Worm (Caenorhabditis elegans) whole organism, L3 larva: ENCODE data around the gene sre-32.

Source experiments
- R02D3.7 ChIP-seq: fragments of 150-350 bp; optimal IDR thresholded peaks from 2 replicates; lab custom pipeline; 2014; ENCODE audit warnings: missing biosample characterization, missing genetic modification characterization
- ZK546.5 ChIP-seq: sonication (generic microtip); optimal IDR thresholded peaks from 2 replicates; lab custom pipeline; 2017; ENCODE audit warnings: missing biosample characterization, missing genetic modification characterization
- aly-2 ChIP-seq: fragments of 150-350 bp; optimal IDR thresholded peaks from 2 replicates; lab custom pipeline; 2014; ENCODE audit warnings: missing biosample characterization, missing genetic modification characterization
- ceh-16 ChIP-seq: sonication (generic microtip); optimal IDR thresholded peaks from 2 replicates; lab custom pipeline; 2017; ENCODE audit warnings: missing biosample characterization, missing genetic modification characterization
- ceh-28 ChIP-seq: fragments of 150-350 bp; optimal IDR thresholded peaks from 2 replicates; lab custom pipeline; 2014; ENCODE audit warnings: missing biosample characterization, missing genetic modification reagents, missing genetic modification characterization
- ceh-82 ChIP-seq: fragments of 150-350 bp; optimal IDR thresholded peaks from 2 replicates; lab custom pipeline; 2014; ENCODE audit warnings: missing biosample characterization, missing genetic modification characterization
- ceh-9 ChIP-seq: sonication (generic microtip); optimal IDR thresholded peaks from 2 replicates; lab custom pipeline; 2018; ENCODE audit warnings: missing biosample characterization, missing genetic modification characterization
- egl-27 ChIP-seq: sonication (generic microtip); optimal IDR thresholded peaks from 4 replicates; lab custom pipeline; 2017; ENCODE audit warnings: missing biosample characterization, missing genetic modification reagents, missing genetic modification characterization
- egl-5 ChIP-seq: fragments of 150-350 bp; optimal IDR thresholded peaks from 2 replicates; lab custom pipeline; 2017; ENCODE audit warnings: missing biosample characterization, missing genetic modification reagents, missing genetic modification characterization, inconsistent platforms
- elt-1 ChIP-seq: fragments of 150-350 bp; optimal IDR thresholded peaks from 2 replicates; lab custom pipeline; 2014; ENCODE audit warnings: missing biosample characterization, missing genetic modification characterization
- elt-2 ChIP-seq: sonication (generic microtip); optimal IDR thresholded peaks from 2 replicates; lab custom pipeline; 2016; ENCODE audit warnings: missing genetic modification reagents, mild to moderate bottlenecking, missing genetic modification characterization, missing compliant biosample characterization
- elt-3 ChIP-seq, 3 experiments: fragments of 150-350 bp in 1 of 3; sonication (generic microtip) in 2 of 3; optimal IDR thresholded peaks; 2 replicates in 2 of 3; 4 replicates in 1 of 3; lab custom pipeline; 2014 to 2017; ENCODE audit warnings: missing biosample characterization in 3 of 3, missing genetic modification characterization in 3 of 3
- eor-1 ChIP-seq, 2 experiments: fragments of 150-350 bp; optimal IDR thresholded peaks; 2 replicates each; lab custom pipeline; 2014 to 2018; ENCODE audit warnings: missing biosample characterization in 2 of 2, missing genetic modification characterization in 2 of 2
- fkh-10 ChIP-seq: sonication (generic microtip); optimal IDR thresholded peaks from 2 replicates; lab custom pipeline; 2017; ENCODE audit warnings: missing biosample characterization, missing genetic modification reagents, missing genetic modification characterization
- jun-1 ChIP-seq: fragments of 150-350 bp; optimal IDR thresholded peaks from 2 replicates; lab custom pipeline; 2014; ENCODE audit warnings: missing biosample characterization, missing genetic modification reagents, missing genetic modification characterization
- lin-15B ChIP-seq: fragments of 150-350 bp; optimal IDR thresholded peaks from 2 replicates; lab custom pipeline; 2014; ENCODE audit warnings: missing biosample characterization, missing genetic modification characterization
- lin-39 ChIP-seq: fragments of 150-350 bp; optimal IDR thresholded peaks from 2 replicates; lab custom pipeline; 2018; ENCODE audit warnings: missing biosample characterization, missing genetic modification reagents, missing genetic modification characterization
- mml-1 ChIP-seq: fragments of 150-350 bp; sonication (generic microtip); optimal IDR thresholded peaks from 3 replicates; lab custom pipeline; 2014; ENCODE audit warnings: missing biosample characterization, missing genetic modification characterization
- nfya-1 ChIP-seq: sonication (generic microtip); optimal IDR thresholded peaks from 2 replicates; lab custom pipeline; 2017; ENCODE audit warnings: missing genetic modification characterization, mild to moderate bottlenecking, missing compliant biosample characterization, antibody characterized with exemption, moderate library complexity; ENCODE audit not compliant: insufficient read depth
- nhr-11 ChIP-seq: fragments of 150-350 bp; optimal IDR thresholded peaks from 2 replicates; lab custom pipeline; 2014; ENCODE audit warnings: missing biosample characterization, missing genetic modification characterization
- nhr-12 ChIP-seq: fragments of 150-350 bp; optimal IDR thresholded peaks from 2 replicates; lab custom pipeline; 2014; ENCODE audit warnings: missing biosample characterization, missing genetic modification characterization
- nhr-23 ChIP-seq: fragments of 150-350 bp; optimal IDR thresholded peaks from 2 replicates; lab custom pipeline; 2014; ENCODE audit warnings: missing biosample characterization, missing genetic modification reagents, missing genetic modification characterization
- nhr-237 ChIP-seq: fragments of 150-350 bp; optimal IDR thresholded peaks from 2 replicates; lab custom pipeline; 2014; ENCODE audit warnings: missing biosample characterization, missing genetic modification characterization
- nhr-25 ChIP-seq: sonication (generic microtip); optimal IDR thresholded peaks from 2 replicates; lab custom pipeline; 2017; ENCODE audit warnings: missing biosample characterization, missing genetic modification characterization
- nhr-28 ChIP-seq: fragments of 150-350 bp; optimal IDR thresholded peaks from 2 replicates; lab custom pipeline; 2014; ENCODE audit warnings: missing biosample characterization, missing genetic modification characterization
- nhr-43 ChIP-seq: sonication (generic microtip); optimal IDR thresholded peaks from 2 replicates; lab custom pipeline; 2016; ENCODE audit warnings: mild to moderate bottlenecking, missing genetic modification characterization, missing compliant biosample characterization; ENCODE audit not compliant: poor library complexity, severe bottlenecking
- nhr-67 ChIP-seq: fragments of 150-350 bp; optimal IDR thresholded peaks from 2 replicates; lab custom pipeline; 2014; ENCODE audit warnings: missing biosample characterization, missing genetic modification characterization
- nhr-76 ChIP-seq: fragments of 150-350 bp; sonication (generic microtip); optimal IDR thresholded peaks from 5 replicates; lab custom pipeline; 2014; ENCODE audit warnings: missing biosample characterization, missing genetic modification characterization
- nhr-77 ChIP-seq: fragments of 150-350 bp; optimal IDR thresholded peaks from 2 replicates; lab custom pipeline; 2014; ENCODE audit warnings: missing biosample characterization, missing genetic modification characterization
- pha-4 ChIP-seq: fragments of 150-350 bp; optimal IDR thresholded peaks from 2 replicates; lab custom pipeline; 2014; ENCODE audit warnings: missing biosample characterization, missing genetic modification reagents, missing genetic modification characterization
- pqm-1 ChIP-seq: fragments of 150-350 bp; optimal IDR thresholded peaks from 2 replicates; lab custom pipeline; 2017; ENCODE audit warnings: missing biosample characterization, missing genetic modification characterization, inconsistent platforms
- sea-2 ChIP-seq: fragments of 150-350 bp; sonication (generic microtip); optimal IDR thresholded peaks from 4 replicates; lab custom pipeline; 2014; ENCODE audit warnings: missing biosample characterization, missing genetic modification reagents, missing genetic modification characterization
- skn-1 ChIP-seq: fragments of 150-350 bp; optimal IDR thresholded peaks from 2 replicates; lab custom pipeline; 2014; ENCODE audit warnings: missing biosample characterization, missing genetic modification characterization
- snpc-4 ChIP-seq: fragments of 150-350 bp; optimal IDR thresholded peaks from 2 replicates; lab custom pipeline; 2014; ENCODE audit warnings: missing biosample characterization, missing genetic modification characterization
- tbx-2 ChIP-seq: sonication (generic microtip); optimal IDR thresholded peaks from 2 replicates; lab custom pipeline; 2016; ENCODE audit warnings: mild to moderate bottlenecking, missing genetic modification characterization, missing compliant biosample characterization
- unc-39 ChIP-seq: sonication (generic microtip); optimal IDR thresholded peaks from 4 replicates; lab custom pipeline; 2017; ENCODE audit warnings: missing biosample characterization, missing genetic modification characterization
- zag-1 ChIP-seq: fragments of 150-350 bp; optimal IDR thresholded peaks from 2 replicates; lab custom pipeline; 2014; ENCODE audit warnings: missing biosample characterization, missing genetic modification characterization
- ztf-11 ChIP-seq: fragments of 150-350 bp; optimal IDR thresholded peaks from 2 replicates; lab custom pipeline; 2014; ENCODE audit warnings: missing biosample characterization, missing genetic modification characterization
- ztf-4 ChIP-seq: fragments of 150-350 bp; optimal IDR thresholded peaks from 2 replicates; lab custom pipeline; 2014; ENCODE audit warnings: missing biosample characterization, missing genetic modification characterization

Gene sre-32

DNA sequence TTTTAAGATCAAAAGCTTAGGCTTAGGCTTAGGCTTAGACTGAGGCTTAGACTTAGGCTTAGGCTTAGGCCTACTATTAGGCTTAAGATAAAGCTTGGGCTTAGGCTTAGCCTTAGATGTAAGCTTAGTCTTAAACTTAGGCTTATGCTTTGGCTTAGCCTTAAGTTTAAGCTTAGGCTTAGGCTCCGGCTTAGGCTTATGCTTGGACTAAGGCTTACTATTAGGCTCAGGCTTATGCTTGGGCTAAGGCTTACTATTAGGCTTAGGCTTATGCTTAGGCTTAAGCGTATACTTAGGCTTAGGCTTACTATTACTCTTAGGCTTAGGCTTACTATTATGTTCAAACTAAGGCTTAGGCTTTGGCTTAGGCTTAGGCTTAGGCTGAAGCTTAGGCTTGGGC lies 19.8 kb downstream of the sre-32 start:
- TF ChIP-seq elt-2 (tag; lab: Kevin White, UChicago) (no peak), unc-39 (tag; lab: Kevin White, UChicago) (no peak), R02D3.7 (no peak), pqm-1 (tag; lab: Kevin White, UChicago) (no peak), ztf-4 (tag; lab: Kevin White, UChicago) (no peak)

DNA sequence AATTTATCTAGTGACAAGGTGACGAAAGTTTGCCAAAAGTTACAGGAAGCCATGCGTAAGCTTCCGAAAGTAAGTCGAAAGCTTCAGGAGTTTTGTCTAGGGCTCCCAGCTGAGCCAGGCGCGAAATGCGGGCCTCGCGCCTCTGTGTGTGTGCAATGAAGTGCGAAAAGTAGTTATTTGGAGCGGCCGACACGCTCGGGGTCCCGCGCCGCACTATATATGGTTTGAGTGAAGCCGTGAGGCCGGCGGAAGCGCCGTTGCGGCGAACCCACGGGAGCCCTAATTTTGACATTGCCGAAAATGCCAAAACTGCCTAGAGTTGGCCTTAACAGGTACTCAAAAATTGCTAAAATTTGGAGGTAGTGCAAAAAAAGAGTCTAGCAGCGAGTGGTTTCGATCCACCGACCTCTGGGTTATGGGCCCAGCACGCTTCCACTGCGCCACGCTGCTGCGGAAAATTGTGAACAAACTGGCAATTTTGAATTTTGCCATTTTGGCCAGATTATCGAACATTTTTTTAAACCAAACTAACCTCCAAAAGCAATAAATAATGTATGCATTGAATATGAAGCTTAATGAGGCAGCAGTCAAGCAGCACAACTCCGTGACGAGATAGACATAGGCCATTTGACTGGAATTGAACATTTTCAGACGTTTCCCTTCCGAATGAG lies 21.2 kb downstream of the sre-32 start:
- TF ChIP-seq nhr-77 (no peak), sea-2 (GFP tag; lab: Kevin White, UChicago) (no peak), ceh-82 (tag; lab: Kevin White, UChicago) (no peak), elt-3 (tag; optimal IDR thresholded peaks at IDR 0.05; lab: Kevin White, UChicago) (no peak), ztf-4 (tag; lab: Kevin White, UChicago) (no peak), nhr-76 (tag; lab: Kevin White, UChicago) (no peak), egl-27 (tag; lab: Kevin White, UChicago) (no peak), lin-15B (tag; lab: Kevin White, UChicago) (no peak), mml-1 (tag; lab: Kevin White, UChicago) (no peak), ZK546.5 (tag; lab: Kevin White, UChicago) (no peak)

DNA sequence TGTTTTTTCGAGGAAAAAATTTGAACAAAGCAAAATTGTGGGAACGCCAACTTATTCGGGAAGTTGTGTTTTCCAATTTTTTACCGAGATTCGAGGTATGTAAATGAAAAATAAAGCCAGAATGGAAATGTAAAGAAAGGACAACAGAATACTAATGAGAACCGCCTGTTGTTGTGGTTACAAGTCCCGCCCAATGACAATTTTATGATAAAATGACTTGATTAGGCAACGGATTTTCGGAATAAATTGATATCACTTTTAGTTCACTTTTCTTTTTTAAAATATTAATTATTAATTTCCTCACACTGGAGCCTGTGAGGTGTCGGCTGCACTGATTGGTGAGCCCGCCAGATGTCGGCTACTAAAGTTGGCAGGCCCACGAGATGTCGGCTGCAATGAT lies 24.2 kb downstream of the sre-32 start, which contains the start of gene dct-12:
TSS of gene dct-12 (minus strand) at position 101 of the 400 bp plus-strand sequence.
- TF ChIP-seq nhr-12 (tag; lab: Kevin White, UChicago) = no peak
- TF ChIP-seq egl-5 = no peak
- TF ChIP-seq, all 47 proteins: peak for 0

DNA sequence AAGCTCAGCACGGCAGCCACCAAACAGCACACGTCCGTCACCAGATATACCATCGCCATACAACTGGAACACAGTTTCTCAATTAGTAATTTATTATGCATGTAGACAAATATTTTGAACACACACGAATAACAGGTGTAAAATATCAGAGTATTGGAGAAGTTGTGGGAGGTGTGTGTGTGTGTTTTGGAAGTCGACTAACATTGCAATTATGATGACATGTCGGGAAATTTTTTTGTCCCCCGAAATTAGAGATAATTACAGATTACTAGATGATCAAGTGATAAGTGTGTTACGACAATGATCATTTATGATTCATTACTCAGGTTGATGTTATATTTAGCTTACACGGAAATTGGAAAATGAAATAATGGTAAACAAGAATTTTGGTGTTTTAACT lies 26.8 kb downstream of the sre-32 start, which contains the start of gene Y57A10C.8:
TSS of gene Y57A10C.8 (minus strand) at position 101 of the 400 bp plus-strand sequence.
- TF ChIP-seq snpc-4 (no peak), nhr-77 (no peak), elt-3 (tag; optimal IDR thresholded peaks at IDR 0.05; lab: Kevin White, UChicago) (no peak)

DNA sequence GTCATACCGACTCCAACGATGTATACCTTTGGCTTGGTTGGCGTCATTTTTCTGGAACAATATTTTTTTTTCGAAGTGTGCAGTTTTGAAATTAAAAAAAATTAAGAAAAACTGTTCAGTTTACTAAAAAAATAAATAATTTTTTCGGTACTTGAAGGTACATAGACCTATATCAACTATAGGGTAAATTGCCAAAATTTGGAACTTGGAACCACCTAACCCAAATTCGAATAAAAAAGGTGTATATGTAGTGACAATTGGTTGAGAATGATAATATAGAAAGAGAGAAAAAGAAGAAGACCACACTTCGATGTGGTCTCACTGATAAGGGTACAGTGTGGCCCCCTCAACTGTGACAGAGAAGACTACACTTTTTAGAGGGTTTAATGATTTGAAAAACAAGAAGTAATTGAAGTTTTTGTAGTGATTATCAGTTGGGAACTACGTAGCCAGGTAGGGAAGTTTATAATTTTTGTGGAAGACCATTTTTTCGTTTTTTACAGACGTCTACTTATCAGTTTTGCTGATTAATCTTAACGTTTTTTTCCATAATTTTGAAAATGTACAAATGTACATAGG lies 30.8 kb downstream of the sre-32 start, which contains the start of gene daf-22:
TSS of gene daf-22 (minus strand) at position 51 of the 579 bp plus-strand sequence.
- no peak for TF ChIP-seq snpc-4
- no peak for TF ChIP-seq ceh-82 (tag; lab: Kevin White, UChicago)
- no peak for TF ChIP-seq nhr-25 (tag; lab: Kevin White, UChicago)
- no peak for TF ChIP-seq skn-1
- no peak for TF ChIP-seq nhr-67 (tag; lab: Kevin White, UChicago)
- no peak for TF ChIP-seq tbx-2 (tag; lab: Kevin White, UChicago)
- no peak for TF ChIP-seq elt-3 (tag; optimal IDR thresholded peaks at IDR 0.05; lab: Kevin White, UChicago)
- TF ChIP-seq nhr-237 = no peak
- peak; percentile 93 for TF ChIP-seq pqm-1 (tag; lab: Kevin White, UChicago)
- no peak for TF ChIP-seq R02D3.7
- peak; percentile 49 for TF ChIP-seq jun-1 (tag; lab: Kevin White, UChicago)
- no peak for TF ChIP-seq zag-1 (tag; lab: Kevin White, UChicago)
- TF ChIP-seq elt-2 (tag; lab: Kevin White, UChicago) = peak; percentile 98
- peak; percentile 37 for TF ChIP-seq pha-4 (tag; lab: Kevin White, UChicago)
- TF ChIP-seq lin-39 = no peak
- no peak for TF ChIP-seq ceh-9
- no peak for TF ChIP-seq nhr-11 (tag; lab: Kevin White, UChicago)
- no peak for TF ChIP-seq fkh-10 (GFP tag; lab: Kevin White, UChicago)
- peak; percentile 19 for TF ChIP-seq nfya-1
- no peak for TF ChIP-seq ZK546.5 (tag; lab: Kevin White, UChicago)

DNA sequence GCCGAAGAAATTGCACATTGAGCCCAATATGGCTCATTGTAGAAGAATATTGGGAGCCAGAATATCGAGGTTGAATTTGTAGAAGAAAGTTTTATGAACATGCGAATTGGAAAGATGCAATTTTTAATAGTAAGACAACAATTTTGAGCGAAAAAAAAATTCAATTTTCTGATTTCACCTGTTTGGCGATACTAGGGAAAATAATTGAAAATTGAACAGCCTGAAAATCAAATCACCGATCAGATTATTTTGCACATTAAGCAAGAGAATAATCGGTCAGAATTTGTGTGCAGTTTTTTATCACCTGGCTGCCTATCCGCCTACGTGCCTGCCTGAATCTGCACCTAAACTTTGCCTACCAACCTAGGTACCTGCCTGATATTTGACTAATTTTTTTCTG lies 36.0 kb downstream of the sre-32 start, which contains the start of gene sre-26:
TSS of gene sre-26 (minus strand) at position 101 of the 400 bp plus-strand sequence.
- no peak for TF ChIP-seq nhr-11 (tag; lab: Kevin White, UChicago)
- no peak for TF ChIP-seq elt-1 (tag; lab: Kevin White, UChicago)
- no peak for TF ChIP-seq unc-39 (tag; lab: Kevin White, UChicago)
- no peak for TF ChIP-seq ceh-28
- no peak for TF ChIP-seq nhr-237
- no peak for TF ChIP-seq eor-1 (tag; optimal IDR thresholded peaks at IDR 0.05; lab: Kevin White, UChicago)
- TF ChIP-seq sea-2 (GFP tag; lab: Kevin White, UChicago) = no peak
- TF ChIP-seq nhr-28 (tag; lab: Kevin White, UChicago) = no peak
- no peak for TF ChIP-seq ceh-9
- no peak for TF ChIP-seq nhr-43 (tag; lab: Kevin White, UChicago)
- TF ChIP-seq aly-2 (tag; lab: Kevin White, UChicago) = no peak
- no peak for TF ChIP-seq fkh-10 (GFP tag; lab: Kevin White, UChicago)
- no peak for TF ChIP-seq tbx-2 (tag; lab: Kevin White, UChicago)
- TF ChIP-seq nhr-25 (tag; lab: Kevin White, UChicago) = no peak
- no peak for TF ChIP-seq ceh-16 (tag; lab: Kevin White, UChicago)
- TF ChIP-seq ztf-11 (tag; lab: Kevin White, UChicago) = no peak
- TF ChIP-seq nfya-1 = no peak
- TF ChIP-seq nhr-67 (tag; lab: Kevin White, UChicago) = no peak
- TF ChIP-seq nhr-23 (tag; lab: Kevin White, UChicago) = no peak
